Fruit fly (Drosophila melanogaster) whole organism, pupa: Measurements from ENCODE around the gene CG11694.

ENCODE experiments used
- CG10348 ChIP-seq: fragments of 200-800 bp; sonication (Bioruptor generic); IDR thresholded peaks from 2 replicates; pipeline ENCODE4 v1.3.6; 2022; ENCODE audit warnings: missing biosample characterization, missing genetic modification characterization
- CG12605 ChIP-seq: fragments of 200-800 bp; sonication (Bioruptor generic); IDR thresholded peaks from 2 replicates; pipeline ENCODE4 v1.3.6; 2022; ENCODE audit warnings: missing biosample characterization, missing genetic modification characterization
- CG13204 ChIP-seq: fragments of 200-800 bp; sonication (Bioruptor generic); optimal IDR thresholded peaks from 2 replicates; lab custom pipeline; 2018; ENCODE audit warnings: missing biosample characterization, mild to moderate bottlenecking, missing genetic modification characterization, moderate library complexity
- CG14655 ChIP-seq: fragments of 200-800 bp; sonication (Bioruptor generic); optimal IDR thresholded peaks from 3 replicates; lab custom pipeline; 2017; ENCODE audit warnings: mild to moderate bottlenecking, missing biosample characterization, missing genetic modification reagents, missing genetic modification characterization
- CG15710 ChIP-seq: fragments of 200-800 bp; sonication (Bioruptor generic); optimal IDR thresholded peaks from 2 replicates; lab custom pipeline; 2018; ENCODE audit warnings: missing biosample characterization, mild to moderate bottlenecking, missing genetic modification characterization, moderate library complexity
- CG17806 ChIP-seq: fragments of 200-800 bp; sonication (Bioruptor generic); optimal IDR thresholded peaks from 2 replicates; lab custom pipeline; 2018; ENCODE audit warnings: missing biosample characterization, mild to moderate bottlenecking, missing genetic modification characterization, moderate library complexity
- CG32121 ChIP-seq: fragments of 200-800 bp; sonication (Bioruptor generic); IDR thresholded peaks from 2 replicates; pipeline ENCODE4 v1.3.6; 2022; ENCODE audit warnings: missing biosample characterization, missing genetic modification characterization
- CG34367 ChIP-seq: fragments of 200-800 bp; sonication (Bioruptor generic); optimal IDR thresholded peaks from 2 replicates; lab custom pipeline; 2018; ENCODE audit warnings: missing biosample characterization, mild to moderate bottlenecking, missing genetic modification characterization
- CG4496 ChIP-seq: fragments of 200-800 bp; sonication (Bioruptor generic); IDR thresholded peaks from 3 replicates; pipeline ENCODE4 v1.3.6; 2022; ENCODE audit warnings: missing biosample characterization, missing genetic modification characterization
- CG8159 ChIP-seq: fragments of 200-800 bp; sonication (Bioruptor generic); optimal IDR thresholded peaks from 3 replicates; lab custom pipeline; 2018; ENCODE audit warnings: missing biosample characterization, mild to moderate bottlenecking, missing genetic modification characterization, moderate library complexity
- CG8301 ChIP-seq: fragments of 200-800 bp; sonication (Bioruptor generic); optimal IDR thresholded peaks from 2 replicates; lab custom pipeline; 2018; ENCODE audit warnings: missing biosample characterization, mild to moderate bottlenecking, missing genetic modification characterization
- CG9948 ChIP-seq: fragments of 200-800 bp; sonication (Bioruptor generic); optimal IDR thresholded peaks from 2 replicates; lab custom pipeline; 2018; ENCODE audit warnings: missing biosample characterization, mild to moderate bottlenecking, missing genetic modification characterization, moderate library complexity
- D1 ChIP-seq: fragments of 200-800 bp; sonication (Bioruptor generic); optimal IDR thresholded peaks from 2 replicates; lab custom pipeline; 2018; ENCODE audit warnings: missing biosample characterization, mild to moderate bottlenecking, missing genetic modification characterization, moderate library complexity
- EcR ChIP-seq: fragments of 200-800 bp; sonication (Bioruptor generic); optimal IDR thresholded peaks from 3 replicates; lab custom pipeline; 2019; ENCODE audit warnings: missing biosample characterization, missing genetic modification characterization, mild to moderate bottlenecking, moderate library complexity, missing genetic modification reagents
- Ets98B ChIP-seq: fragments of 200-800 bp; sonication (Bioruptor generic); IDR thresholded peaks from 2 replicates; pipeline ENCODE4 v1.3.6; 2022; ENCODE audit warnings: missing biosample characterization, missing genetic modification characterization
- Pif1A ChIP-seq: fragments of 200-800 bp; sonication (Bioruptor generic); optimal IDR thresholded peaks from 3 replicates; lab custom pipeline; 2016; ENCODE audit warnings: missing biosample characterization, missing genetic modification characterization
- Pif1B ChIP-seq: fragments of 200-800 bp; sonication (Bioruptor generic); optimal IDR thresholded peaks from 3 replicates; lab custom pipeline; 2016; ENCODE audit warnings: missing biosample characterization, missing genetic modification characterization
- Snoo ChIP-seq: fragments of 200-800 bp; sonication (Bioruptor generic); optimal IDR thresholded peaks from 3 replicates; lab custom pipeline; 2017; ENCODE audit warnings: missing biosample characterization, mild to moderate bottlenecking, missing genetic modification characterization, inconsistent platforms
- fd96Ca ChIP-seq: fragments of 200-800 bp; sonication (Bioruptor generic); IDR thresholded peaks from 3 replicates; pipeline ENCODE4 v1.3.6; 2022; ENCODE audit warnings: missing biosample characterization, missing genetic modification characterization
- gl ChIP-seq: fragments of 200-800 bp; sonication (Bioruptor generic); optimal IDR thresholded peaks from 2 replicates; lab custom pipeline; 2018; ENCODE audit warnings: missing biosample characterization, mild to moderate bottlenecking, missing genetic modification characterization
- rn ChIP-seq: fragments of 200-800 bp; sonication (Bioruptor generic); IDR thresholded peaks from 2 replicates; pipeline ENCODE4 v1.3.6; 2022; ENCODE audit warnings: missing biosample characterization, missing genetic modification characterization

Gene CG11694

dm6 chr3R:8308515-8308959 is 3.4 kb downstream of the CG11694 start, which contains the start of gene tex:
Gene tex, minus strand, starts transcription at chr3R:8308645.
- TF ChIP-seq CG10348 (GFP tag; lab: Robert Waterston, UW) (no peak), D1 (tag; lab: Kevin White, UChicago) (no peak), CG17806 (tag; lab: Kevin White, UChicago) (no peak), CG32121 (GFP tag; lab: Robert Waterston, UW) (no peak), CG9948 (tag; lab: Kevin White, UChicago) (no peak), Ets98B (no peak), Pif1A (no peak), Snoo (no peak), CG14655 (GFP tag; lab: Kevin White, UChicago) (no peak), CG4496 (GFP tag; lab: Robert Waterston, UW) (no peak), CG8301 (no peak), CG15710 (tag; lab: Kevin White, UChicago) (no peak), gl (tag; lab: Kevin White, UChicago) (no peak), CG8159 (tag; lab: Kevin White, UChicago) (no peak), Pif1B (no peak), CG34367 (tag; lab: Kevin White, UChicago) (no peak), CG12605 (GFP tag; lab: Robert Waterston, UW) (no peak), EcR (GFP tag; lab: Kevin White, UChicago) (no peak), CG13204 (GFP tag; lab: Kevin White, UChicago) (no peak), rn (no peak)
- TF ChIP-seq, all 21 proteins: peak for 0

DNA sequence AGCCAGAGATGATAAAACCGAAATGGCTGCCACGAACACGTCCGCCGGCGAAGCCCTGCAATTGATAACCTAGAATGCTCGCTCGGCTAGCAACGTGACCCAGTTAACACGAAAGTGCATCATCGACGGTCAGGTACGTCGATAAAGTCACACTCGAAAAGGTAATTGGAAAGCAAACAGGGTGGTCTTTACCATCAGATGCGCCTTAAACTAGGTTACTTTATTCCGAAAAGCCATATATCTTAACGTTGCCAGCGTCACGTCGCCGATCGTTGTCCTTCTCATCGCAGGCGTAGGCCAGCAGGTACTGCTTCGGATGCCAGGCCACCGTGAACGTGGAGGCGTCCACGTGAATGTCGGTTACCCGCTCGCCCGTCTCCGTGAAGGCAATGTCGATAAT is 4.7 kb downstream of the CG11694 start:
- TF ChIP-seq CG8159 (tag; lab: Kevin White, UChicago), result no peak
- TF ChIP-seq CG17806 (tag; lab: Kevin White, UChicago), result no peak
- TF ChIP-seq, all 21 proteins: peak for 0

DNA sequence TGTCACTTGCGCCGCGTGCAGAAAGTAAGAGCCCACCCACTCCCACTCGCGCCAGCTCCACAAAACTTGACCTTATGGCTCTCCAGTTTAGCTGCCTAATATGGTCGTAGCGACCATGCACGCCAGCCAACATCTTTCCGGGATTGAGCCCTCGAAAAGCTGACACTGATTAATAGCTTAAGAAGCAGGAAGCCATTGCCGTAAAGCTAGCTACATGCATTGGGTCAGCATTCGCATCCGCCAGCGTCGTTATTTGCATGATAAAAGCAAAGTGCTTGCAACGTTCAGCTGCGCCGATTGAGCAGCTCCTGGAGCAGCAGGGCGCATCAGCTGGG is 5.0 kb downstream of the CG11694 start:
- TF ChIP-seq CG17806 (tag; lab: Kevin White, UChicago), result no peak
- no peak for TF ChIP-seq rn
- no peak for TF ChIP-seq fd96Ca (GFP tag; lab: Robert Waterston, UW)
- TF ChIP-seq CG15710 (tag; lab: Kevin White, UChicago), result no peak
- TF ChIP-seq CG8159 (tag; lab: Kevin White, UChicago), result no peak
- no peak for TF ChIP-seq CG4496 (GFP tag; lab: Robert Waterston, UW)
- no peak for TF ChIP-seq CG13204 (GFP tag; lab: Kevin White, UChicago)
- TF ChIP-seq CG32121 (GFP tag; lab: Robert Waterston, UW), result no peak
- TF ChIP-seq D1 (tag; lab: Kevin White, UChicago), result no peak
- no peak for TF ChIP-seq CG34367 (tag; lab: Kevin White, UChicago)
- TF ChIP-seq gl (tag; lab: Kevin White, UChicago), result no peak
- no peak for TF ChIP-seq Pif1B
- no peak for TF ChIP-seq CG14655 (GFP tag; lab: Kevin White, UChicago)
- TF ChIP-seq EcR (GFP tag; lab: Kevin White, UChicago), result no peak
- TF ChIP-seq Snoo, result no peak
- no peak for TF ChIP-seq CG8301
- no peak for TF ChIP-seq CG12605 (GFP tag; lab: Robert Waterston, UW)
- no peak for TF ChIP-seq Pif1A
- TF ChIP-seq CG10348 (GFP tag; lab: Robert Waterston, UW), result no peak
- no peak for TF ChIP-seq Ets98B

DNA sequence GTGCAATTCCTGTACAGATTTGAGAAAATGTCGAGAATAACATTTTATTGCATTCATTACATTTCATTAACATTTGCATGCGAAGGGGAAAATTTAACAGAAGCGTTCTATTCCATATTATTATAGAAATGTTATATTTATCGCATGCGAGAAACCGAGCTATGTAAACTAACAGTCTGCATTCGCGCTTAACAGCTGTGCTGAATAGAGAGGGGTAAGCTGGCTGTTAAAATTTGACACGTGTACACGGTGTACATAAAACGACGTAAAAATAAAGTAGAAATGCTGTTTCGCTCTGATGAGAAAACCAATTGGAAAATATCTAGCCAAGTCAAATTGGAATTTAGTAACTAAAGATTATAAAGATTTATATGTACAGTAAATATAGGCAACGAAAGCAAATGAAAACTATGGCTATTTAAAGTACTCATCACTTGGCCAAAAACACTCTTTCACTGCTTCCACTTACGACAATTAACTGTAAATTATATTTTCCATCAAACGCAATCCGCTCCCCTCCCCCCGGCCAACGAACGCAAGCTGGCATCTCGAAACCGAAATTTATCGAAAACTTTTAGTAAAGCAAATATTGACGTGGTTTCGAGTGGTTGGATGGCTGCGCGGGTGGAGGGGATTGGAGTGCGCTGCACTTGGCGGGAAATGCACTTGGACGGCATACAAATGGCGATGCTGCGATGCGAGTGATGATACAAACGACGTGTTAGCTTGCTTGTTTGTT is 5.6 kb downstream of the CG11694 start:
- no peak for TF ChIP-seq CG4496 (GFP tag; lab: Robert Waterston, UW)
- no peak for TF ChIP-seq Ets98B
- no peak for TF ChIP-seq CG9948 (tag; lab: Kevin White, UChicago)
- TF ChIP-seq CG17806 (tag; lab: Kevin White, UChicago), result no peak
- TF ChIP-seq D1 (tag; lab: Kevin White, UChicago), result no peak
- TF ChIP-seq Pif1B, result no peak
- no peak for TF ChIP-seq fd96Ca (GFP tag; lab: Robert Waterston, UW)
- TF ChIP-seq CG8159 (tag; lab: Kevin White, UChicago), result no peak
- TF ChIP-seq CG8301, result no peak
- no peak for TF ChIP-seq CG13204 (GFP tag; lab: Kevin White, UChicago)
- TF ChIP-seq CG10348 (GFP tag; lab: Robert Waterston, UW), result no peak
- TF ChIP-seq, all 21 proteins: peak for 0

DNA sequence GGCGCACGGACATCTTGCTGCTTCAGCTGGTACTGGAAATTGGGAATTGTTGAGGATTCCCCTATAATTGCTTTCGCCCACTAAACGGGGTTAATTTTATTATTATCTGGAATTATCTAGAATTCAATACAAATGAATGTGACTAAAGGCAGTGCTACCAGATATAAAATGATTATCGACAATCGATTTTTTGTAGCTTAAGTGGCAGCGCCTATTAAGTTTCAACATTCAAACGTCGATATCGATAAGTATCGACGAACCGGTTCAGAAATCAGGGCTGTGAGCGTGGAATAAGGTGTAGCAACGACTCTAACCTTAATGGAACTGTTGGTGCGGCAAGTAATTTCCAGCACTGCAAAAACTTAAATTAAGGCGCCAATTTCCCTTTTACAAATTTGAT is 6.8 kb downstream of the CG11694 start, which contains the start of gene Sgt1:
Gene Sgt1, minus strand, starts transcription at position 165 of the 400 bp plus-strand sequence.
- TF ChIP-seq CG10348 (GFP tag; lab: Robert Waterston, UW) (no peak), CG13204 (GFP tag; lab: Kevin White, UChicago) (no peak), CG32121 (GFP tag; lab: Robert Waterston, UW) (0 out of 2 replicates have a peak, but pooled peaks have one; percentile 11)

dm6 chr3R:8303848-8304247 is 8.1 kb downstream of the CG11694 start, which contains the start of gene nac:
Gene nac, minus strand, starts transcription at chr3R:8304023.
- TF ChIP-seq CG8159 (tag; lab: Kevin White, UChicago) (no peak), CG8301 (no peak), CG17806 (tag; lab: Kevin White, UChicago) (no peak), CG12605 (GFP tag; lab: Robert Waterston, UW) (no peak), CG14655 (GFP tag; lab: Kevin White, UChicago) (no peak), CG15710 (tag; lab: Kevin White, UChicago) (no peak), CG34367 (tag; lab: Kevin White, UChicago) (no peak), CG10348 (GFP tag; lab: Robert Waterston, UW) (no peak), Ets98B (peak; percentile 7; the same call in 1 of the 2 replicates), D1 (tag; lab: Kevin White, UChicago) (peak; percentile 37), rn (no peak), gl (tag; lab: Kevin White, UChicago) (no peak), Pif1A (no peak), EcR (GFP tag; lab: Kevin White, UChicago) (peak; percentile 25), Snoo (no peak), CG9948 (tag; lab: Kevin White, UChicago) (no peak), CG32121 (GFP tag; lab: Robert Waterston, UW) (peak; percentile 32; the same call in 1 of the 2 replicates), Pif1B (no peak), fd96Ca (GFP tag; lab: Robert Waterston, UW) (no peak), CG4496 (GFP tag; lab: Robert Waterston, UW) (no peak), CG13204 (GFP tag; lab: Kevin White, UChicago) (no peak)
- TF ChIP-seq, all 21 proteins: peak for 4
